4 fruit fly cellular contexts compared by ENCODE assay signal in genomic region chrX:20524754-20525236, dm6.
TF ChIP-seq lines count a peak whose summit lies in the region.

Tak1 (minus strand) TSS chrX:20524928.

TF ChIP-seq in whole organism, adult, 20 proteins besides CTCF, POLR2A, EP300 and RAD21 (continued from another document):
- TF ChIP-seq cnc (optimal IDR thresholded peaks at IDR 0.05; lab: Kevin White, UChicago) (no peak), CG12768 (GFP tag; optimal IDR thresholded peaks at IDR 0.05; lab: Kevin White, UChicago) (no peak)

TF ChIP-seq in whole organism, embryonic, 481 proteins besides CTCF, POLR2A, EP300 and RAD21 (continued from another document and continues in another):
- TF ChIP-seq CG8290 (GFP tag; optimal IDR thresholded peaks at IDR 0.05; lab: Kevin White, UChicago) (peak; percentile 62), CG8290 (tag; optimal IDR thresholded peaks at IDR 0.05; lab: Kevin White, UChicago) (peak in 1 of 2 experiments; percentile 85), MESR4 (GFP tag; optimal IDR thresholded peaks at IDR 0.05; lab: Kevin White, UChicago) (peak; percentile 80), Nf-YC (tag; optimal IDR thresholded peaks at IDR 0.05; lab: Kevin White, UChicago) (peak; percentile 34), CG18262 (tag; optimal IDR thresholded peaks at IDR 0.05; lab: Kevin White, UChicago) (peak; percentile 48), Camta (GFP tag; optimal IDR thresholded peaks at IDR 0.05; lab: Kevin White, UChicago) (peak; percentile 52), CG30403 (GFP tag; optimal IDR thresholded peaks at IDR 0.05; lab: Kevin White, UChicago) (peak; percentile 62), CG15514 (GFP tag; optimal IDR thresholded peaks at IDR 0.05; lab: Kevin White, UChicago) (peak; percentile 52), Sox102F (GFP tag; optimal IDR thresholded peaks at IDR 0.05; lab: Kevin White, UChicago) (peak; percentile 61), az2 (GFP tag; optimal IDR thresholded peaks at IDR 0.05; lab: Kevin White, UChicago) (peak; percentile 70), CG1602 (GFP tag; optimal IDR thresholded peaks at IDR 0.05; lab: Kevin White, UChicago) (peak; percentile 58), CG34224 (GFP tag; IDR thresholded peaks at IDR 0.05; lab: Robert Waterston, UW; ENCODE audit: partially characterized antibody) (peak; percentile 80), dysf (GFP tag; IDR thresholded peaks at IDR 0.05; lab: Robert Waterston, UW) (peak; percentile 69; the same call in 2 of the 3 replicates), CG2116 (GFP tag; optimal IDR thresholded peaks at IDR 0.05; lab: Kevin White, UChicago) (peak; percentile 90), so (GFP tag; IDR thresholded peaks at IDR 0.05; lab: Robert Waterston, UW) (no peak), CG16813 (GFP tag; IDR thresholded peaks at IDR 0.05; lab: Robert Waterston, UW; ENCODE audit: partially characterized antibody) (peak; percentile 77), CG17328 (GFP tag; IDR thresholded peaks at IDR 0.05; lab: Robert Waterston, UW) (0 out of 2 replicates have a peak, but pooled peaks have one; percentile 29), CG12155 (GFP tag; optimal IDR thresholded peaks at IDR 0.05; lab: Kevin White, UChicago) (peak; percentile 30), CG17359 (tag; optimal IDR thresholded peaks at IDR 0.05; lab: Kevin White, UChicago) (peak; percentile 35), CG31441 (GFP tag; IDR thresholded peaks at IDR 0.05; lab: Robert Waterston, UW) (no peak; the same call in 1 of the 2 replicates), tna (GFP tag; IDR thresholded peaks at IDR 0.05; lab: Robert Waterston, UW; ENCODE audit: partially characterized antibody) (peak; percentile 92), CG7786 (GFP tag; optimal IDR thresholded peaks at IDR 0.05; lab: Kevin White, UChicago) (peak; percentile 25), Side (GFP tag; optimal IDR thresholded peaks at IDR 0.05; lab: Kevin White, UChicago) (no peak), Nf-YB (GFP tag; optimal IDR thresholded peaks at IDR 0.05; lab: Kevin White, UChicago) (peak; percentile 10), wor (GFP tag; IDR thresholded peaks at IDR 0.05; lab: Robert Waterston, UW) (no peak), CG1647 (GFP tag; optimal IDR thresholded peaks at IDR 0.05; lab: Kevin White, UChicago) (peak; percentile 18), CG17802 (tag; optimal IDR thresholded peaks at IDR 0.05; lab: Kevin White, UChicago) (peak; percentile 89), CG12942 (GFP tag; optimal IDR thresholded peaks at IDR 0.05; lab: Kevin White, UChicago) (peak; percentile 7), PHDP (tag; optimal IDR thresholded peaks at IDR 0.05; lab: Kevin White, UChicago) (peak; percentile 43), CG15269 (tag; optimal IDR thresholded peaks at IDR 0.05; lab: Kevin White, UChicago) (peak; percentile 50), ara (GFP tag; IDR thresholded peaks at IDR 0.05; lab: Robert Waterston, UW) (no peak), zf30C (GFP tag; optimal IDR thresholded peaks at IDR 0.05; lab: Kevin White, UChicago) (no peak), CG13894 (tag; optimal IDR thresholded peaks at IDR 0.05; lab: Kevin White, UChicago) (peak; percentile 30), CG8944 (GFP tag; optimal IDR thresholded peaks at IDR 0.05; lab: Kevin White, UChicago) (peak; percentile 53), hb (GFP tag; IDR thresholded peaks at IDR 0.05; lab: Robert Waterston, UW; ENCODE audit: partially characterized antibody) (peak; percentile 83; the same call in 2 of the 3 replicates), cato (GFP tag; optimal IDR thresholded peaks at IDR 0.05; lab: Kevin White, UChicago; ENCODE audit: borderline replicate concordance) (peak; percentile 5), Hsf (GFP tag; optimal IDR thresholded peaks at IDR 0.05; lab: Kevin White, UChicago) (peak; percentile 69), HmgZ (tag; optimal IDR thresholded peaks at IDR 0.05; lab: Kevin White, UChicago) (peak; percentile 39), ftz-f1 (GFP tag; optimal IDR thresholded peaks at IDR 0.05; lab: Kevin White, UChicago) (peak; percentile 21), maf-S (GFP tag; optimal IDR thresholded peaks at IDR 0.05; lab: Kevin White, UChicago) (peak; percentile 59), CG12391 (tag; optimal IDR thresholded peaks at IDR 0.05; lab: Kevin White, UChicago) (peak; percentile 29)

TF ChIP-seq in whole organism, prepupa, 60 proteins besides CTCF, POLR2A, EP300 and RAD21 (continued from another document):
- no peak for TF ChIP-seq CG11762 (GFP tag; optimal IDR thresholded peaks at IDR 0.05; lab: Kevin White, UChicago; ENCODE audit: insufficient read depth)
- no peak for TF ChIP-seq CG10669 (GFP tag; optimal IDR thresholded peaks at IDR 0.05; lab: Kevin White, UChicago)
- peak; percentile 15 for TF ChIP-seq svp (GFP tag; lab: Kevin White, UChicago)
- TF ChIP-seq dsx (GFP tag; optimal IDR thresholded peaks at IDR 0.05; lab: Kevin White, UChicago; ENCODE audit: poor library complexity, severe bottlenecking): no peak
- TF ChIP-seq dac (GFP tag; optimal IDR thresholded peaks at IDR 0.05; lab: Kevin White, UChicago): no peak
- TF ChIP-seq fkh (GFP tag; optimal IDR thresholded peaks at IDR 0.05; lab: Kevin White, UChicago): no peak
- no peak for TF ChIP-seq CG32006 (GFP tag; optimal IDR thresholded peaks at IDR 0.05; lab: Kevin White, UChicago)
- peak; percentile 16 for TF ChIP-seq CG8319 (GFP tag; optimal IDR thresholded peaks at IDR 0.05; lab: Kevin White, UChicago)
- TF ChIP-seq net (GFP tag; optimal IDR thresholded peaks at IDR 0.05; lab: Kevin White, UChicago): no peak
- no peak for TF ChIP-seq Sox102F (GFP tag; optimal IDR thresholded peaks at IDR 0.05; lab: Kevin White, UChicago)
- no peak for TF ChIP-seq Lpt (GFP tag; optimal IDR thresholded peaks at IDR 0.05; lab: Kevin White, UChicago)
- TF ChIP-seq topi (GFP tag; optimal IDR thresholded peaks at IDR 0.05; lab: Kevin White, UChicago): peak; percentile 44
- TF ChIP-seq achi (GFP tag; optimal IDR thresholded peaks at IDR 0.05; lab: Kevin White, UChicago): no peak
- TF ChIP-seq CG11902 (GFP tag; optimal IDR thresholded peaks at IDR 0.05; lab: Kevin White, UChicago): no peak
- no peak for TF ChIP-seq Hr38 (GFP tag; optimal IDR thresholded peaks at IDR 0.05; lab: Kevin White, UChicago)
- TF ChIP-seq CG7368 (GFP tag; optimal IDR thresholded peaks at IDR 0.05; lab: Kevin White, UChicago): peak; percentile 36
- peak; percentile 28 for TF ChIP-seq pdm3 (GFP tag; optimal IDR thresholded peaks at IDR 0.05; lab: Kevin White, UChicago)
- TF ChIP-seq CG31627 (GFP tag; optimal IDR thresholded peaks at IDR 0.05; lab: Kevin White, UChicago): peak; percentile 65
- no peak for TF ChIP-seq spab (GFP tag; optimal IDR thresholded peaks at IDR 0.05; lab: Kevin White, UChicago)
- TF ChIP-seq Met (GFP tag; optimal IDR thresholded peaks at IDR 0.05; lab: Kevin White, UChicago): peak; percentile 46
- peak; percentile 63 for TF ChIP-seq cyc (GFP tag; optimal IDR thresholded peaks at IDR 0.05; lab: Kevin White, UChicago)
- TF ChIP-seq CG4318 (GFP tag; optimal IDR thresholded peaks at IDR 0.05; lab: Kevin White, UChicago): no peak
- peak; percentile 66 for TF ChIP-seq Hr39 (GFP tag; optimal IDR thresholded peaks at IDR 0.05; lab: Kevin White, UChicago)
- no peak for TF ChIP-seq CG15336 (GFP tag; IDR thresholded peaks at IDR 0.05; lab: Robert Waterston, UW)
- no peak for TF ChIP-seq CG11294 (GFP tag; IDR thresholded peaks at IDR 0.05; lab: Robert Waterston, UW)
- no peak for TF ChIP-seq CG6792 (GFP tag; optimal IDR thresholded peaks at IDR 0.05; lab: Kevin White, UChicago)
- no peak for TF ChIP-seq Smox (GFP tag; optimal IDR thresholded peaks at IDR 0.05; lab: Kevin White, UChicago)
- TF ChIP-seq esn (GFP tag; optimal IDR thresholded peaks at IDR 0.05; lab: Kevin White, UChicago): peak; percentile 54
- TF ChIP-seq CG6163 (GFP tag; IDR thresholded peaks at IDR 0.05; lab: Robert Waterston, UW): no peak
- TF ChIP-seq fd85E (GFP tag; optimal IDR thresholded peaks at IDR 0.05; lab: Kevin White, UChicago): no peak
- TF ChIP-seq CG16779 (tag; optimal IDR thresholded peaks at IDR 0.05; lab: Kevin White, UChicago): no peak
- peak in 1 of 2 experiments; percentile 29 for TF ChIP-seq salr (GFP tag; optimal IDR thresholded peaks at IDR 0.05; lab: Kevin White, UChicago)
- peak; percentile 1 for TF ChIP-seq OdsH (GFP tag; optimal IDR thresholded peaks at IDR 0.05; lab: Kevin White, UChicago)
- no peak for TF ChIP-seq Eip93F (GFP tag; optimal IDR thresholded peaks at IDR 0.05; lab: Kevin White, UChicago)
- no peak for TF ChIP-seq CG6808 (GFP tag; optimal IDR thresholded peaks at IDR 0.05; lab: Kevin White, UChicago)
- TF ChIP-seq lz (GFP tag; optimal IDR thresholded peaks at IDR 0.05; lab: Kevin White, UChicago): peak; percentile 59
- peak; percentile 27 for TF ChIP-seq Eip75B (GFP tag; optimal IDR thresholded peaks at IDR 0.05; lab: Kevin White, UChicago)
- TF ChIP-seq CG6276 (GFP tag; optimal IDR thresholded peaks at IDR 0.05; lab: Kevin White, UChicago): no peak
- peak; percentile 9 for TF ChIP-seq CG1621 (tag; optimal IDR thresholded peaks at IDR 0.05; lab: Kevin White, UChicago)

TF ChIP-seq in whole organism, wandering third instar larva, 38 proteins besides CTCF, POLR2A, EP300 and RAD21 (continued from another document):
- peak; percentile 44 for TF ChIP-seq h (GFP tag; optimal IDR thresholded peaks at IDR 0.05; lab: Kevin White, UChicago)
- TF ChIP-seq OdsH (GFP tag; optimal IDR thresholded peaks at IDR 0.05; lab: Kevin White, UChicago): peak; percentile 27
